Fruit fly (Drosophila melanogaster) whole organism, embryonic: ENCODE data around the gene CG46313.

ENCODE experiments used
- Aef1 ChIP-seq: fragments of 200-800 bp; sonication (Bioruptor generic); IDR thresholded peaks from 3 replicates; pipeline ENCODE4 v1.3.6; 2022; ENCODE audit warnings: missing biosample characterization, missing genetic modification characterization
- Bgb ChIP-seq: fragments of 200-800 bp; sonication (Bioruptor generic); IDR thresholded peaks from 2 replicates; pipeline ENCODE4 v1.3.6; 2022; ENCODE audit warnings: missing biosample characterization, missing genetic modification characterization; ENCODE audit not compliant: partially characterized antibody
- CG10431 ChIP-seq: fragments of 200-800 bp; sonication (Bioruptor generic); optimal IDR thresholded peaks from 3 replicates; lab custom pipeline; 2018; ENCODE audit warnings: missing biosample characterization, mild to moderate bottlenecking, missing genetic modification characterization
- CG10462 ChIP-seq: fragments of 200-800 bp; sonication (Bioruptor generic); optimal IDR thresholded peaks from 2 replicates; lab custom pipeline; 2016; ENCODE audit warnings: missing biosample characterization, missing genetic modification characterization
- CG11247 ChIP-seq: fragments of 200-800 bp; sonication (Bioruptor generic); IDR thresholded peaks from 2 replicates; pipeline ENCODE4 v1.3.6; 2022; ENCODE audit warnings: missing biosample characterization, missing genetic modification characterization
- CG11398 ChIP-seq: fragments of 200-800 bp; sonication (Bioruptor generic); optimal IDR thresholded peaks from 2 replicates; lab custom pipeline; 2016; ENCODE audit warnings: missing biosample characterization, missing genetic modification characterization
- CG11560 ChIP-seq: fragments of 200-800 bp; sonication (Bioruptor generic); IDR thresholded peaks from 3 replicates; pipeline ENCODE4 v1.3.6; 2022; ENCODE audit warnings: missing biosample characterization, missing genetic modification characterization
- CG12071 ChIP-seq: fragments of 200-800 bp; sonication (Bioruptor generic); optimal IDR thresholded peaks from 3 replicates; lab custom pipeline; 2018; ENCODE audit warnings: missing biosample characterization, mild to moderate bottlenecking, missing genetic modification characterization
- CG12219 ChIP-seq: fragments of 200-800 bp; sonication (Bioruptor generic); optimal IDR thresholded peaks from 3 replicates; lab custom pipeline; 2018; ENCODE audit warnings: missing biosample characterization, mild to moderate bottlenecking, missing genetic modification characterization
- CG12659 ChIP-seq: fragments of 200-800 bp; sonication (Bioruptor generic); optimal IDR thresholded peaks from 3 replicates; lab custom pipeline; 2017; ENCODE audit warnings: mild to moderate bottlenecking, missing biosample characterization, missing genetic modification reagents, missing genetic modification characterization
- CG12744 ChIP-seq: fragments of 200-800 bp; sonication (Bioruptor generic); optimal IDR thresholded peaks from 2 replicates; lab custom pipeline; 2016; ENCODE audit warnings: missing biosample characterization, missing genetic modification characterization
- CG12769 ChIP-seq: fragments of 200-800 bp; sonication (Bioruptor generic); optimal IDR thresholded peaks from 2 replicates; lab custom pipeline; 2019; ENCODE audit warnings: missing biosample characterization, mild to moderate bottlenecking, missing genetic modification characterization, moderate library complexity
- CG13624 ChIP-seq: fragments of 200-800 bp; sonication (Bioruptor generic); optimal IDR thresholded peaks from 2 replicates; lab custom pipeline; 2016; ENCODE audit warnings: missing biosample characterization, missing genetic modification characterization
- CG15269 ChIP-seq: fragments of 200-800 bp; sonication (Bioruptor generic); optimal IDR thresholded peaks from 2 replicates; lab custom pipeline; 2018; ENCODE audit warnings: missing biosample characterization, mild to moderate bottlenecking, missing genetic modification characterization, moderate library complexity
- CG15514 ChIP-seq: fragments of 200-800 bp; sonication (Bioruptor generic); optimal IDR thresholded peaks from 3 replicates; lab custom pipeline; 2017; ENCODE audit warnings: missing biosample characterization, missing genetic modification characterization, mild to moderate bottlenecking, moderate library complexity, missing genetic modification reagents
- CG4617 ChIP-seq: fragments of 200-800 bp; sonication (Bioruptor generic); optimal IDR thresholded peaks from 3 replicates; lab custom pipeline; 2016; ENCODE audit warnings: missing biosample characterization, missing genetic modification characterization, borderline replicate concordance
- CG5245 ChIP-seq: fragments of 200-800 bp; sonication (Bioruptor generic); optimal IDR thresholded peaks from 3 replicates; lab custom pipeline; 2016; ENCODE audit warnings: missing biosample characterization, missing genetic modification characterization
- CG6254 ChIP-seq: fragments of 200-800 bp; sonication (Bioruptor generic); optimal IDR thresholded peaks from 3 replicates; lab custom pipeline; 2017; ENCODE audit warnings: mild to moderate bottlenecking, missing biosample characterization, missing genetic modification reagents, missing genetic modification characterization
- CG6765 ChIP-seq: fragments of 200-800 bp; sonication (Bioruptor generic); optimal IDR thresholded peaks from 3 replicates; lab custom pipeline; 2017; ENCODE audit warnings: missing biosample characterization, mild to moderate bottlenecking, missing genetic modification characterization
- CG8281 ChIP-seq: fragments of 200-800 bp; sonication (Bioruptor generic); optimal IDR thresholded peaks from 2 replicates; lab custom pipeline; 2018; ENCODE audit warnings: missing biosample characterization, mild to moderate bottlenecking, missing genetic modification characterization, moderate library complexity
- CG8388 ChIP-seq: fragments of 200-800 bp; sonication (Bioruptor generic); optimal IDR thresholded peaks from 2 replicates; lab custom pipeline; 2019; ENCODE audit warnings: missing biosample characterization, mild to moderate bottlenecking, missing genetic modification characterization, moderate library complexity
- D19B ChIP-seq: fragments of 200-800 bp; sonication (Bioruptor generic); optimal IDR thresholded peaks from 2 replicates; lab custom pipeline; 2017; ENCODE audit warnings: missing biosample characterization, mild to moderate bottlenecking, missing genetic modification characterization
- Deaf1 ChIP-seq: fragments of 200-800 bp; optimal IDR thresholded peaks from 3 replicates; lab custom pipeline; 2019; ENCODE audit warnings: missing biosample characterization, mild to moderate bottlenecking, missing genetic modification characterization, moderate library complexity
- Dek ChIP-seq: fragments of 200-800 bp; sonication (Bioruptor generic); optimal IDR thresholded peaks from 3 replicates; lab custom pipeline; 2019; ENCODE audit warnings: missing biosample characterization, mild to moderate bottlenecking, missing genetic modification characterization, moderate library complexity
- ERR ChIP-seq: fragments of 200-800 bp; sonication (Bioruptor generic); optimal IDR thresholded peaks from 2 replicates; lab custom pipeline; 2016; ENCODE audit warnings: missing biosample characterization, missing genetic modification characterization
- Elba2 ChIP-seq: fragments of 200-800 bp; sonication (Bioruptor generic); optimal IDR thresholded peaks from 3 replicates; lab custom pipeline; 2016; ENCODE audit warnings: missing biosample characterization, missing genetic modification characterization
- Fer2 ChIP-seq: fragments of 200-800 bp; sonication (Bioruptor generic); optimal IDR thresholded peaks from 2 replicates; lab custom pipeline; 2018; ENCODE audit warnings: missing biosample characterization, mild to moderate bottlenecking, missing genetic modification characterization, moderate library complexity
- Gug ChIP-seq: fragments of 200-800 bp; sonication (Bioruptor generic); IDR thresholded peaks from 4 replicates; pipeline ENCODE4 v1.3.6; 2022; ENCODE audit warnings: missing biosample characterization, missing genetic modification characterization
- H2.0 ChIP-seq: fragments of 200-800 bp; sonication (Bioruptor generic); IDR thresholded peaks from 2 replicates; pipeline ENCODE4 v1.3.6; 2022; ENCODE audit warnings: missing biosample characterization, missing genetic modification characterization
- Med ChIP-seq: fragments of 200-800 bp; sonication (Bioruptor generic); peaks from one replicate; lab custom pipeline; 2016; ENCODE audit warnings: missing biosample characterization, missing genetic modification characterization, mild to moderate bottlenecking, inconsistent platforms, moderate library complexity
- NC2α ChIP-seq: fragments of 200-800 bp; sonication (Bioruptor generic); optimal IDR thresholded peaks from 2 replicates; lab custom pipeline; 2016; ENCODE audit warnings: missing biosample characterization, missing genetic modification characterization
- Nf-YA ChIP-seq: fragments of 200-800 bp; sonication (Bioruptor generic); IDR thresholded peaks from 2 replicates; pipeline ENCODE4 v1.3.6; 2022; ENCODE audit warnings: missing biosample characterization, missing genetic modification characterization
- Nf-YB ChIP-seq: fragments of 200-800 bp; sonication (Bioruptor generic); optimal IDR thresholded peaks from 3 replicates; lab custom pipeline; 2019; ENCODE audit warnings: missing biosample characterization, mild to moderate bottlenecking, missing genetic modification characterization, moderate library complexity
- Pdp1 ChIP-seq, 2 experiments: fragments of 200-800 bp; sonication (Bioruptor generic); optimal IDR thresholded peaks; 3 replicates each; lab custom pipeline; 2016; ENCODE audit warnings: missing biosample characterization in 2 of 2, missing genetic modification characterization in 2 of 2, mild to moderate bottlenecking in 1 of 2, moderate library complexity in 1 of 2
- TFAM ChIP-seq: fragments of 200-800 bp; sonication (Bioruptor generic); optimal IDR thresholded peaks from 2 replicates; lab custom pipeline; 2017; ENCODE audit warnings: missing biosample characterization, missing genetic modification characterization, inconsistent platforms
- ap ChIP-seq: fragments of 200-800 bp; sonication (Bioruptor generic); IDR thresholded peaks from 2 replicates; pipeline ENCODE4 v1.3.6; 2022; ENCODE audit warnings: missing biosample characterization, missing genetic modification characterization
- ash1 ChIP-seq: fragments of 200-800 bp; sonication (Bioruptor generic); optimal IDR thresholded peaks from 2 replicates; lab custom pipeline; 2018; ENCODE audit warnings: missing biosample characterization, mild to moderate bottlenecking, missing genetic modification characterization
- bcd ChIP-seq: fragments of 200-800 bp; sonication (Bioruptor generic); optimal IDR thresholded peaks from 2 replicates; lab custom pipeline; 2017; ENCODE audit warnings: missing biosample characterization, mild to moderate bottlenecking, missing genetic modification characterization
- btn ChIP-seq: fragments of 200-800 bp; sonication (Bioruptor generic); optimal IDR thresholded peaks from 2 replicates; lab custom pipeline; 2016; ENCODE audit warnings: missing biosample characterization, missing genetic modification characterization
- chif ChIP-seq, 2 experiments: fragments of 200-800 bp; sonication (Bioruptor generic); optimal IDR thresholded peaks; 3 replicates each; lab custom pipeline; 2016; ENCODE audit warnings: missing biosample characterization in 2 of 2, missing genetic modification characterization in 2 of 2
- exex ChIP-seq: fragments of 200-800 bp; sonication (Bioruptor generic); optimal IDR thresholded peaks from 4 replicates; lab custom pipeline; 2018; ENCODE audit warnings: missing biosample characterization, mild to moderate bottlenecking, missing genetic modification characterization, moderate library complexity
- ind ChIP-seq: fragments of 200-800 bp; sonication (Bioruptor generic); optimal IDR thresholded peaks from 3 replicates; lab custom pipeline; 2016; ENCODE audit warnings: missing biosample characterization, missing genetic modification characterization
- klu ChIP-seq: fragments of 200-800 bp; sonication (Bioruptor generic); IDR thresholded peaks from 2 replicates; pipeline ENCODE4 v1.3.6; 2022; ENCODE audit warnings: missing biosample characterization, missing genetic modification characterization
- nerfin-2 ChIP-seq: fragments of 200-800 bp; sonication (Bioruptor generic); IDR thresholded peaks from 2 replicates; pipeline ENCODE4 v1.3.6; 2022; ENCODE audit warnings: missing biosample characterization, missing genetic modification characterization; ENCODE audit not compliant: partially characterized antibody
- nom ChIP-seq: fragments of 200-800 bp; sonication (Bioruptor generic); optimal IDR thresholded peaks from 2 replicates; lab custom pipeline; 2017; ENCODE audit warnings: missing biosample characterization, missing genetic modification characterization, mild to moderate bottlenecking, moderate library complexity, missing genetic modification reagents
- pum ChIP-seq: fragments of 200-800 bp; sonication (Bioruptor generic); optimal IDR thresholded peaks from 2 replicates; lab custom pipeline; 2016; ENCODE audit warnings: missing biosample characterization, missing genetic modification characterization
- seq ChIP-seq: fragments of 200-800 bp; sonication (Bioruptor generic); IDR thresholded peaks from 2 replicates; pipeline ENCODE4 v1.3.6; 2022; ENCODE audit warnings: missing biosample characterization, missing genetic modification characterization
- sug ChIP-seq: fragments of 200-800 bp; optimal IDR thresholded peaks from 2 replicates; lab custom pipeline; 2019; ENCODE audit warnings: missing biosample characterization, mild to moderate bottlenecking, missing genetic modification characterization, moderate library complexity
- toy ChIP-seq: fragments of 200-800 bp; sonication (Bioruptor generic); IDR thresholded peaks from 2 replicates; pipeline ENCODE4 v1.3.6; 2022; ENCODE audit warnings: missing biosample characterization, missing genetic modification characterization
- unpg ChIP-seq: fragments of 200-800 bp; sonication (Bioruptor generic); optimal IDR thresholded peaks from 3 replicates; lab custom pipeline; 2018; ENCODE audit warnings: missing biosample characterization, mild to moderate bottlenecking, missing genetic modification characterization, moderate library complexity

CG46313 gene

dm6 chr3R:26964452-26965133, 13.7 kb upstream of the CG46313 start, which contains the start of gene Tsp97E (continued):
- TF ChIP-seq D19B (GFP tag; lab: Kevin White, UChicago), result no peak
- TF ChIP-seq Gug (GFP tag; lab: Robert Waterston, UW), result no peak
- no peak for TF ChIP-seq ash1 (GFP tag; lab: Kevin White, UChicago)
- no peak for TF ChIP-seq CG15269 (tag; lab: Kevin White, UChicago)
- TF ChIP-seq CG12071 (GFP tag; lab: Kevin White, UChicago), result no peak
- TF ChIP-seq seq (GFP tag; lab: Robert Waterston, UW), result no peak
- no peak for TF ChIP-seq CG12744 (GFP tag; lab: Kevin White, UChicago)
- TF ChIP-seq ap (GFP tag; lab: Robert Waterston, UW), result no peak
- TF ChIP-seq TFAM, result no peak
- no peak for TF ChIP-seq CG11398
- TF ChIP-seq Nf-YA (GFP tag; lab: Robert Waterston, UW), result no peak
- TF ChIP-seq klu, result no peak
- TF ChIP-seq CG15514 (GFP tag; lab: Kevin White, UChicago), result peak; percentile 87
- no peak for TF ChIP-seq CG11560 (tag; lab: Robert Waterston, UW)
- TF ChIP-seq Med (GFP tag; lab: Kevin White, UChicago), result peak; percentile 22
- TF ChIP-seq Deaf1 (tag; lab: Kevin White, UChicago), result no peak
- no peak for TF ChIP-seq H2.0
- TF ChIP-seq CG10462 (GFP tag; lab: Kevin White, UChicago), result no peak
- TF ChIP-seq CG5245, result no peak
- no peak for TF ChIP-seq CG11247 (GFP tag; lab: Robert Waterston, UW)
- no peak for TF ChIP-seq Dek (tag; lab: Kevin White, UChicago)
- TF ChIP-seq unpg, result no peak
- no peak for TF ChIP-seq nom (GFP tag; lab: Kevin White, UChicago)
- no peak for TF ChIP-seq sug (tag; lab: Kevin White, UChicago)
- TF ChIP-seq chif (GFP tag; optimal IDR thresholded peaks at IDR 0.05; lab: Kevin White, UChicago), result no peak
- TF ChIP-seq CG10431, result peak; percentile 23
- no peak for TF ChIP-seq Fer2
- TF ChIP-seq CG12659 (GFP tag; lab: Kevin White, UChicago), result peak; percentile 40
- TF ChIP-seq btn (GFP tag; lab: Kevin White, UChicago), result no peak
- no peak for TF ChIP-seq toy
- no peak for TF ChIP-seq Nf-YB
- peak; percentile 6 for TF ChIP-seq CG8281 (tag; lab: Kevin White, UChicago)
- TF ChIP-seq ERR (GFP tag; lab: Kevin White, UChicago), result no peak
- peak in 1 of 2 experiments; percentile 35 for TF ChIP-seq Pdp1 (GFP tag; optimal IDR thresholded peaks at IDR 0.05; lab: Kevin White, UChicago)
- TF ChIP-seq nerfin-2 (GFP tag; lab: Robert Waterston, UW), result peak; percentile 91
- TF ChIP-seq CG4617, result peak; percentile 62
- no peak for TF ChIP-seq NC2α (GFP tag; lab: Kevin White, UChicago)
- TF ChIP-seq Bgb (GFP tag; lab: Robert Waterston, UW), result peak; percentile 78
- no peak for TF ChIP-seq exex
- TF ChIP-seq pum, result no peak
- TF ChIP-seq bcd (GFP tag; lab: Kevin White, UChicago), result no peak
- no peak for TF ChIP-seq CG8388 (GFP tag; lab: Kevin White, UChicago)
- no peak for TF ChIP-seq ind (GFP tag; lab: Kevin White, UChicago)
- TF ChIP-seq Aef1 (GFP tag; lab: Robert Waterston, UW), result peak; percentile 48; the same call in 2 of the 3 replicates
- TF ChIP-seq CG6254 (GFP tag; lab: Kevin White, UChicago), result no peak
- TF ChIP-seq Elba2 (GFP tag; lab: Kevin White, UChicago), result no peak
- TF ChIP-seq CG12219 (GFP tag; lab: Kevin White, UChicago), result no peak
- TF ChIP-seq CG13624 (GFP tag; lab: Kevin White, UChicago), result no peak
- TF ChIP-seq CG12769, result no peak
- no peak for TF ChIP-seq CG6765
